Fruit fly (Drosophila melanogaster): Measurements from ENCODE around the gene Acsx2.

dm6 chr3R:19811510-19811909, 33.0 kb downstream of the Acsx2 start:
- TF ChIP-seq Crg-1 (GFP tag; optimal IDR thresholded peaks at IDR 0.05) (no peak), kay (GFP tag; ENCODE audit: borderline replicate concordance) (no peak), ovo (GFP tag; optimal IDR thresholded peaks at IDR 0.05) (no peak), pad (GFP tag; optimal IDR thresholded peaks at IDR 0.05) (no peak), CG1620 (GFP tag; optimal IDR thresholded peaks at IDR 0.05) (no peak), Clk (GFP tag; optimal IDR thresholded peaks at IDR 0.05) (no peak), CG12768 (GFP tag; optimal IDR thresholded peaks at IDR 0.05) (no peak), cic (GFP tag; optimal IDR thresholded peaks at IDR 0.05) (no peak), toe (GFP tag; optimal IDR thresholded peaks at IDR 0.05) (no peak), CG5204 (GFP tag; optimal IDR thresholded peaks at IDR 0.05) (no peak), CG7045 (GFP tag; optimal IDR thresholded peaks at IDR 0.05) (no peak)

All from whole organism, adult.